Worm (Caenorhabditis elegans): Measurements from ENCODE around the gene vab-2.

vab-2 gene

ce11 chrIV:3738655-3739403 is 27.8 kb downstream of the vab-2 start, which contains the start of gene nape-2:
nape-2 (minus strand) TSS chrIV:3738925.
- TF ChIP-seq ceh-16 (tag; optimal IDR thresholded peaks at IDR 0.05) (no peak), skn-1 (tag; optimal IDR thresholded peaks at IDR 0.05) (no peak), C34F6.9 (tag; optimal IDR thresholded peaks at IDR 0.05) (peak; percentile 5), alr-1 (tag; optimal IDR thresholded peaks at IDR 0.05) (no peak), mdl-1 (tag; optimal IDR thresholded peaks at IDR 0.05) (no peak), lin-13 (GFP tag; optimal IDR thresholded peaks at IDR 0.05) (no peak), elt-3 (tag; optimal IDR thresholded peaks at IDR 0.05) (no peak), ama-1 (optimal IDR thresholded peaks at IDR 0.05) (no peak), lin-39 (tag; optimal IDR thresholded peaks at IDR 0.05) (no peak), peb-1 (tag; optimal IDR thresholded peaks at IDR 0.05) (no peak), ceh-82 (tag; optimal IDR thresholded peaks at IDR 0.05) (no peak), nhr-21 (tag; optimal IDR thresholded peaks at IDR 0.05) (no peak), sma-3 (GFP tag; optimal IDR thresholded peaks at IDR 0.05) (no peak), lsy-2 (tag; optimal IDR thresholded peaks at IDR 0.05) (peak in 1 of 2 experiments; percentile 27), unc-55 (GFP tag; optimal IDR thresholded peaks at IDR 0.05) (peak; percentile 18), unc-62 (GFP tag; optimal IDR thresholded peaks at IDR 0.05) (no peak), nhr-129 (tag; optimal IDR thresholded peaks at IDR 0.05) (peak; percentile 30), ztf-1 (GFP tag; conservative IDR thresholded peaks at IDR 0.05) (no peak), ZK546.5 (tag; optimal IDR thresholded peaks at IDR 0.05) (no peak), nhr-6 (tag; optimal IDR thresholded peaks at IDR 0.05) (no peak), nhr-23 (tag; optimal IDR thresholded peaks at IDR 0.05) (no peak), blmp-1 (tag; optimal IDR thresholded peaks at IDR 0.05; ENCODE audit: insufficient read depth) (no peak), ztf-4 (tag; optimal IDR thresholded peaks at IDR 0.05) (no peak), Y55F3AM.14 (GFP tag; optimal IDR thresholded peaks at IDR 0.05) (no peak), aly-2 (tag; optimal IDR thresholded peaks at IDR 0.05) (no peak), nhr-12 (tag; optimal IDR thresholded peaks at IDR 0.05) (no peak), R02D3.7 (tag; optimal IDR thresholded peaks at IDR 0.05) (no peak), fos-1 (tag; optimal IDR thresholded peaks at IDR 0.05) (peak; percentile 24), egl-27 (tag; optimal IDR thresholded peaks at IDR 0.05) (no peak), elt-1 (tag; optimal IDR thresholded peaks at IDR 0.05) (no peak), ztf-11 (tag; optimal IDR thresholded peaks at IDR 0.05) (no peak), snpc-4 (tag; optimal IDR thresholded peaks at IDR 0.05) (no peak), nhr-77 (tag; optimal IDR thresholded peaks at IDR 0.05) (no peak), nhr-25 (tag; optimal IDR thresholded peaks at IDR 0.05) (no peak), crh-2 (tag; optimal IDR thresholded peaks at IDR 0.05) (peak; percentile 17), dmd-4 (tag; optimal IDR thresholded peaks at IDR 0.05) (no peak), sem-4 (tag; optimal IDR thresholded peaks at IDR 0.05) (no peak)

- TF ChIP-seq unc-39 (tag; optimal IDR thresholded peaks at IDR 0.05) (no peak), blmp-1 (tag; optimal IDR thresholded peaks at IDR 0.05; ENCODE audit: insufficient read depth) (no peak), R02D3.7 (tag; optimal IDR thresholded peaks at IDR 0.05) (no peak), zag-1 (tag; optimal IDR thresholded peaks at IDR 0.05) (no peak), ztf-11 (tag; optimal IDR thresholded peaks at IDR 0.05) (no peak), dmd-4 (tag; optimal IDR thresholded peaks at IDR 0.05) (no peak)
Observed at ce11 chrIV:3736244-3736643, 30.4 kb downstream of the vab-2 start.

- no peak for TF ChIP-seq C34F6.9 (tag; optimal IDR thresholded peaks at IDR 0.05)
- TF ChIP-seq ztf-1 (GFP tag; conservative IDR thresholded peaks at IDR 0.05), result no peak
- no peak for TF ChIP-seq nhr-25 (tag; optimal IDR thresholded peaks at IDR 0.05)
- TF ChIP-seq nhr-11 (tag; optimal IDR thresholded peaks at IDR 0.05), result no peak
- TF ChIP-seq unc-39 (tag; optimal IDR thresholded peaks at IDR 0.05), result no peak
- no peak for TF ChIP-seq nhr-21 (tag; optimal IDR thresholded peaks at IDR 0.05)
- no peak for TF ChIP-seq mab-5 (tag; optimal IDR thresholded peaks at IDR 0.05)
- TF ChIP-seq crh-2 (tag; optimal IDR thresholded peaks at IDR 0.05), result no peak
- TF ChIP-seq ZK546.5 (tag; optimal IDR thresholded peaks at IDR 0.05), result no peak
Observed at ce11 chrIV:3733287-3733686, 33.3 kb downstream of the vab-2 start.

Data from whole organism, L2 larva.